Fruit fly (Drosophila melanogaster) whole organism, prepupa: Measurements from ENCODE around the gene DCX-EMAP.

Experiments
- Blimp-1 ChIP-seq: fragments of 200-800 bp; sonication (Bioruptor generic); optimal IDR thresholded peaks from 3 replicates; lab custom pipeline; 2017; ENCODE audit warnings: missing biosample characterization, missing genetic modification characterization, mild to moderate bottlenecking, moderate library complexity, missing genetic modification reagents
- CG10631 ChIP-seq: fragments of 200-800 bp; sonication (Bioruptor generic); optimal IDR thresholded peaks from 2 replicates; lab custom pipeline; 2016; ENCODE audit warnings: missing biosample characterization, missing genetic modification characterization
- CG10669 ChIP-seq: fragments of 200-800 bp; sonication (Bioruptor generic); optimal IDR thresholded peaks from 3 replicates; lab custom pipeline; 2018; ENCODE audit warnings: missing biosample characterization, mild to moderate bottlenecking, missing genetic modification characterization, moderate library complexity
- CG11762 ChIP-seq: fragments of 200-800 bp; sonication (Bioruptor generic); optimal IDR thresholded peaks from 3 replicates; lab custom pipeline; 2016; ENCODE audit warnings: missing biosample characterization, missing genetic modification characterization; ENCODE audit not compliant: insufficient read depth
- CG11902 ChIP-seq: fragments of 200-800 bp; sonication (Bioruptor generic); optimal IDR thresholded peaks from 3 replicates; lab custom pipeline; 2016; ENCODE audit warnings: missing biosample characterization, missing genetic modification characterization
- CG15336 ChIP-seq: fragments of 200-800 bp; sonication (Bioruptor generic); IDR thresholded peaks from 2 replicates; pipeline ENCODE4 v1.3.6; 2022; ENCODE audit warnings: missing biosample characterization, missing genetic modification characterization
- CG1621 ChIP-seq: fragments of 200-800 bp; sonication (Bioruptor generic); optimal IDR thresholded peaks from 3 replicates; lab custom pipeline; 2018; ENCODE audit warnings: missing biosample characterization, mild to moderate bottlenecking, missing genetic modification characterization
- CG3032 ChIP-seq: fragments of 200-800 bp; optimal IDR thresholded peaks from 2 replicates; lab custom pipeline; 2019; ENCODE audit warnings: missing biosample characterization, mild to moderate bottlenecking, missing genetic modification characterization, moderate library complexity
- CG31627 ChIP-seq: fragments of 200-800 bp; sonication (Bioruptor generic); optimal IDR thresholded peaks from 3 replicates; lab custom pipeline; 2016; ENCODE audit warnings: missing biosample characterization, missing genetic modification characterization
- CG3919 ChIP-seq: fragments of 200-800 bp; sonication (Bioruptor generic); optimal IDR thresholded peaks from 3 replicates; lab custom pipeline; 2016; ENCODE audit warnings: missing biosample characterization, missing genetic modification characterization
- CG4318 ChIP-seq: fragments of 200-800 bp; sonication (Bioruptor generic); optimal IDR thresholded peaks from 3 replicates; lab custom pipeline; 2017; ENCODE audit warnings: missing biosample characterization, mild to moderate bottlenecking, missing genetic modification characterization
- CG6163 ChIP-seq: fragments of 200-800 bp; sonication (Bioruptor generic); IDR thresholded peaks from 3 replicates; pipeline ENCODE4 v1.3.6; 2022; ENCODE audit warnings: missing biosample characterization, missing genetic modification characterization
- CG6808 ChIP-seq: fragments of 200-800 bp; sonication (Bioruptor generic); optimal IDR thresholded peaks from 3 replicates; lab custom pipeline; 2017; ENCODE audit warnings: missing biosample characterization, missing genetic modification characterization, mild to moderate bottlenecking, moderate library complexity, missing genetic modification reagents
- CG6854 ChIP-seq: fragments of 200-800 bp; sonication (Bioruptor generic); optimal IDR thresholded peaks from 2 replicates; lab custom pipeline; 2017; ENCODE audit warnings: missing biosample characterization, mild to moderate bottlenecking, missing genetic modification characterization
- CG8319 ChIP-seq: fragments of 200-800 bp; sonication (Bioruptor generic); optimal IDR thresholded peaks from 3 replicates; lab custom pipeline; 2016; ENCODE audit warnings: missing biosample characterization, missing genetic modification characterization
- CG8632 ChIP-seq: fragments of 200-800 bp; sonication (Bioruptor generic); optimal IDR thresholded peaks from 3 replicates; lab custom pipeline; 2016; ENCODE audit warnings: missing biosample characterization, missing genetic modification characterization
- Eip93F ChIP-seq: fragments of 200-800 bp; sonication (Bioruptor generic); optimal IDR thresholded peaks from 2 replicates; lab custom pipeline; 2016; ENCODE audit warnings: missing biosample characterization, mild to moderate bottlenecking, missing genetic modification characterization
- Ets21C ChIP-seq: fragments of 200-800 bp; sonication (Bioruptor generic); optimal IDR thresholded peaks from 3 replicates; lab custom pipeline; 2016; ENCODE audit warnings: missing biosample characterization, missing genetic modification characterization
- Ets96B ChIP-seq: fragments of 200-800 bp; optimal IDR thresholded peaks from 2 replicates; lab custom pipeline; 2019; ENCODE audit warnings: missing biosample characterization, mild to moderate bottlenecking, missing genetic modification characterization, moderate library complexity
- Gug ChIP-seq: fragments of 200-800 bp; sonication (Bioruptor generic); IDR thresholded peaks from 2 replicates; pipeline ENCODE4 v1.3.6; 2022; ENCODE audit warnings: missing biosample characterization, missing genetic modification characterization
- Hr39 ChIP-seq: fragments of 200-800 bp; sonication (Bioruptor generic); optimal IDR thresholded peaks from 2 replicates; lab custom pipeline; 2016; ENCODE audit warnings: missing biosample characterization, missing genetic modification characterization
- Hr4 ChIP-seq: fragments of 200-800 bp; sonication (Bioruptor generic); optimal IDR thresholded peaks from 3 replicates; lab custom pipeline; 2016; ENCODE audit warnings: missing biosample characterization, missing genetic modification characterization
- Lpt ChIP-seq: fragments of 200-800 bp; sonication (Bioruptor generic); optimal IDR thresholded peaks from 3 replicates; lab custom pipeline; 2016; ENCODE audit warnings: missing biosample characterization, missing genetic modification characterization
- Met ChIP-seq: fragments of 200-800 bp; sonication (Bioruptor generic); optimal IDR thresholded peaks from 3 replicates; lab custom pipeline; 2016; ENCODE audit warnings: missing biosample characterization, missing genetic modification characterization
- Sox102F ChIP-seq: fragments of 200-800 bp; sonication (Bioruptor generic); optimal IDR thresholded peaks from 2 replicates; lab custom pipeline; 2016; ENCODE audit warnings: missing biosample characterization, mild to moderate bottlenecking, missing genetic modification characterization
- Sox14 ChIP-seq: fragments of 200-800 bp; sonication (Bioruptor generic); optimal IDR thresholded peaks from 3 replicates; lab custom pipeline; 2016; ENCODE audit warnings: missing biosample characterization, missing genetic modification characterization
- Sox15 ChIP-seq: fragments of 200-800 bp; sonication (Bioruptor generic); optimal IDR thresholded peaks from 3 replicates; lab custom pipeline; 2016; ENCODE audit warnings: missing biosample characterization, missing genetic modification characterization
- cyc ChIP-seq: fragments of 200-800 bp; sonication (Bioruptor generic); optimal IDR thresholded peaks from 3 replicates; lab custom pipeline; 2016; ENCODE audit warnings: missing biosample characterization, missing genetic modification characterization
- esn ChIP-seq: fragments of 200-800 bp; sonication (Bioruptor generic); optimal IDR thresholded peaks from 2 replicates; lab custom pipeline; 2016; ENCODE audit warnings: missing biosample characterization, mild to moderate bottlenecking, missing genetic modification characterization, moderate library complexity
- fkh ChIP-seq: fragments of 200-800 bp; sonication (Bioruptor generic); optimal IDR thresholded peaks from 3 replicates; lab custom pipeline; 2017; ENCODE audit warnings: missing biosample characterization, mild to moderate bottlenecking, missing genetic modification characterization, moderate library complexity
- lz ChIP-seq: fragments of 200-800 bp; sonication (Bioruptor generic); optimal IDR thresholded peaks from 3 replicates; lab custom pipeline; 2016; ENCODE audit warnings: missing biosample characterization, missing genetic modification characterization
- pdm3 ChIP-seq: fragments of 200-800 bp; sonication (Bioruptor generic); optimal IDR thresholded peaks from 3 replicates; lab custom pipeline; 2016; ENCODE audit warnings: missing biosample characterization, missing genetic modification characterization
- salr ChIP-seq, 2 experiments: fragments of 200-800 bp; sonication (Bioruptor generic); optimal IDR thresholded peaks; 3 replicates each; lab custom pipeline; 2016 to 2018; ENCODE audit warnings: missing biosample characterization in 2 of 2, missing genetic modification characterization in 2 of 2, mild to moderate bottlenecking in 1 of 2
- spab ChIP-seq: fragments of 200-800 bp; sonication (Bioruptor generic); optimal IDR thresholded peaks from 2 replicates; lab custom pipeline; 2017; ENCODE audit warnings: missing biosample characterization, mild to moderate bottlenecking, missing genetic modification characterization, missing genetic modification reagents
- ss ChIP-seq, 2 experiments: fragments of 200-800 bp; sonication (Bioruptor generic); optimal IDR thresholded peaks; 2 replicates in 1 of 2; 3 replicates in 1 of 2; lab custom pipeline; 2017 to 2018; ENCODE audit warnings: mild to moderate bottlenecking in 2 of 2, missing biosample characterization in 2 of 2, missing genetic modification characterization in 2 of 2, moderate library complexity in 1 of 2
- svp ChIP-seq: fragments of 200-800 bp; sonication (Bioruptor generic); peaks from one replicate; lab custom pipeline; 2016; ENCODE audit warnings: missing biosample characterization, missing genetic modification characterization
- topi ChIP-seq: fragments of 200-800 bp; sonication (Bioruptor generic); optimal IDR thresholded peaks from 3 replicates; lab custom pipeline; 2016; ENCODE audit warnings: missing biosample characterization, missing genetic modification characterization
- vri ChIP-seq: fragments of 200-800 bp; sonication (Bioruptor generic); optimal IDR thresholded peaks from 3 replicates; lab custom pipeline; 2016; ENCODE audit warnings: missing biosample characterization, mild to moderate bottlenecking, missing genetic modification characterization

The DCX-EMAP gene

DNA sequence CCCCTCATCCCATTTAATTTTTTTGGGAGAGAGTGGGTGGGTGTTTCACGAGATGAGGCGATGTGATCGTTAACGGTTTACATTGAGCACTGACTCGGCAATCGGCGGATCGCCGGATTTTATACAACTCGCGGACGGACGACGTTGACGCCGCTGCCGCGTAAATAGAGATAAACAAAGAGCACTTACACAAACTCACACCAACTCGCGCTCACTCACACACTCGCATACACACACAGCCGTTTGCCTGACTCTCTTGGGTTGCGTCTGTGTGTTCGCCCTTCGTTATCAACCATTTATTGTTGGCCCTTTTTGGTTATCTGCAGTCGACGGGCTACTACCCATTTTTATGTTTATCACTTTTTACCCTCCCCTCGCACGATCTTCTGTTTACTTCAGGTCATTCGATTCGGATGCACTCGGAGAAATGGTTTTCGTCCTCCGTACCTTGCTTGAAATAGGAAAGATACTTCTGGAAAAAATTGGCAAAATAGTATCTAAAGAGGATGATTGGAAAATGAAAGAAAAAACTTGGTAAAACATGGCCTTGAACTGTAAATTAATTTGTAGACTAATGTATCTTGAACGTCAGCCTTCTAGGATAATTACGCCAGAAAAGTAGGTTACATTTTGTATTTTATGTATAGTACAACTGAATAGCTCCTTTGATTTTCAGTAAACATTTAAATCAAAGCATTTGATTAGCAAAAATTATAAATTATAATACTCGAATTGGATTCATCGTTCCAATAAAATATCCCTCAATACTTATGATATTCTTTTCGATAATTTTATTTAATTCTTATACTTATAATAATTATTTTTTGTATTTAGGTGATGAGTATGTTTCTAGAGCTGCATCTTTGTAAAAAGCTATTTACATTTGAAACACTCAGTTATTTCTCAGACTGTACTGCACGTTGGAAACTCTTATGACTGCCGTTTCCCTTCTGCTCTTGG lies 74.2 kb downstream of the DCX-EMAP start (continued):
- TF ChIP-seq CG4318 (GFP tag; lab: Kevin White, UChicago) = no peak
- TF ChIP-seq CG1621 (tag; lab: Kevin White, UChicago) = peak; percentile 58
- TF ChIP-seq CG10669 (GFP tag; lab: Kevin White, UChicago) = peak; percentile 34
- TF ChIP-seq Gug = no peak
- peak; percentile 65 for TF ChIP-seq CG31627
- TF ChIP-seq Eip93F (GFP tag; lab: Kevin White, UChicago) = no peak
- TF ChIP-seq spab (GFP tag; lab: Kevin White, UChicago) = peak; percentile 59
- TF ChIP-seq Lpt (GFP tag; lab: Kevin White, UChicago) = no peak
- TF ChIP-seq CG6808 (GFP tag; lab: Kevin White, UChicago) = peak; percentile 63
- TF ChIP-seq CG11762 (GFP tag; lab: Kevin White, UChicago) = peak; percentile 23
- TF ChIP-seq esn (GFP tag; lab: Kevin White, UChicago) = peak; percentile 79
- peak; percentile 51 for TF ChIP-seq topi (GFP tag; lab: Kevin White, UChicago)
- TF ChIP-seq Blimp-1 (GFP tag; lab: Kevin White, UChicago) = peak; percentile 7
- peak; percentile 48 for TF ChIP-seq Ets96B (tag; lab: Kevin White, UChicago)
- peak; percentile 10 for TF ChIP-seq CG11902 (GFP tag; lab: Kevin White, UChicago)
- TF ChIP-seq Ets21C (GFP tag; lab: Kevin White, UChicago) = peak; percentile 37
- peak; percentile 20 to 82 for TF ChIP-seq salr (GFP tag; optimal IDR thresholded peaks at IDR 0.05; lab: Kevin White, UChicago)
- no peak for TF ChIP-seq CG15336
- peak; percentile 51 for TF ChIP-seq Sox102F
- TF ChIP-seq CG6163 (GFP tag; lab: Robert Waterston, UW) = peak; percentile 52
- TF ChIP-seq Hr39 (GFP tag; lab: Kevin White, UChicago) = peak; percentile 67
- TF ChIP-seq Sox15 = peak; percentile 72
- peak; percentile 5 for TF ChIP-seq CG8319 (GFP tag; lab: Kevin White, UChicago)
- TF ChIP-seq pdm3 (GFP tag; lab: Kevin White, UChicago) = peak; percentile 37
- peak; percentile 22 for TF ChIP-seq CG3919 (GFP tag; lab: Kevin White, UChicago)
- peak; percentile 33 for TF ChIP-seq CG8632 (GFP tag; lab: Kevin White, UChicago)
- TF ChIP-seq Sox14 (GFP tag; lab: Kevin White, UChicago) = peak; percentile 49
- peak; percentile 92 for TF ChIP-seq fkh
- peak; percentile 68 for TF ChIP-seq CG3032 (tag; lab: Kevin White, UChicago)
- TF ChIP-seq CG10631 (GFP tag; lab: Kevin White, UChicago) = peak; percentile 53
- no peak for TF ChIP-seq Hr4
- peak; percentile 60 for TF ChIP-seq Met (GFP tag; lab: Kevin White, UChicago)

DNA sequence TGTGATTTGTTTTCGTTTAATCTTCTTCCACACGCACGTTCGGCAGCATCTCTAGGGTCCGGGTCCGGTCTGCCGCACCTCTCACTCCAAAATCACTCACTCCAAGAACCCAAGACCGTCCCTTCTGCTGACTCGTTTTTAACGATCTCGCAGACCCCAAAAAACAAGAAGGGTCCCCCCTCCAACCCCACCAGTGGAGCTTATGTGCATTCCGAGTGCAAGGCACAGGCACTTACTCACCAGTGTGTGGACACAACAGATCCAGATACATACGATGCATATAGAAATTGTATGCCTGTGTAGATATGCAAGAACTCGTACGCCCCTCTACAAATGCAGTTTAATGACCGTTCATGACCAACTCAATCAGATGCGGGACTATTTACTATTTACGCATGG lies 74.9 kb downstream of the DCX-EMAP start:
- peak; percentile 70 for TF ChIP-seq CG1621 (tag; lab: Kevin White, UChicago)
- TF ChIP-seq svp (GFP tag; lab: Kevin White, UChicago) = no peak
- TF ChIP-seq lz = no peak
- TF ChIP-seq fkh = peak; percentile 9
- TF ChIP-seq CG6854 (GFP tag; lab: Kevin White, UChicago) = peak; percentile 31
- TF ChIP-seq vri = peak; percentile 3
- TF ChIP-seq ss (GFP tag; optimal IDR thresholded peaks at IDR 0.05; lab: Kevin White, UChicago) = peak in 1 of 2 experiments; percentile 58
- TF ChIP-seq cyc (GFP tag; lab: Kevin White, UChicago) = no peak
- TF ChIP-seq CG6163 (GFP tag; lab: Robert Waterston, UW) = peak; percentile 51; the same call in 1 of the 3 replicates
